Fruit fly (Drosophila melanogaster): ENCODE measurements around the gene Hmt4-20.
"Not testable (repeated sequence)": the region's sequence is repeated elsewhere in the genome, so short reads cannot be mapped to it uniquely, and the experiment has no call there.

Gene Hmt4-20

dm6 chrX:647056-647627 lies 8.7 kb downstream of the Hmt4-20 start, which contains the start of gene Roc1a:
Gene Roc1a, plus strand, starts transcription at chrX:647304.
- TF ChIP-seq CG17801 (GFP tag; optimal IDR thresholded peaks at IDR 0.05; ENCODE audit: partially characterized antibody): no peak

- no peak for TF ChIP-seq CG17801 (GFP tag; optimal IDR thresholded peaks at IDR 0.05; ENCODE audit: partially characterized antibody)
These were observed 9.3 kb downstream of the Hmt4-20 start for dm6 chrX:646395-647009.

- TF ChIP-seq CG17801 (GFP tag; optimal IDR thresholded peaks at IDR 0.05; ENCODE audit: partially characterized antibody): not testable (repeated sequence)
These were observed 11.4 kb downstream of the Hmt4-20 start, which contains the start of gene CG13367 for dm6 chrX:644461-644860. Gene CG13367, plus strand, starts transcription at chrX:644761.

- TF ChIP-seq CG17801 (GFP tag; optimal IDR thresholded peaks at IDR 0.05; ENCODE audit: partially characterized antibody): no peak
These were observed 19.0 kb downstream of the Hmt4-20 start for dm6 chrX:636606-637530.

dm6 chrX:635495-636142 lies 20.2 kb downstream of the Hmt4-20 start, which contains the start of gene Dredd:
Gene Dredd, minus strand, starts transcription at chrX:635545.
- TF ChIP-seq CG17801 (GFP tag; optimal IDR thresholded peaks at IDR 0.05; ENCODE audit: partially characterized antibody): peak; percentile 55

dm6 chrX:629239-629821 lies 26.5 kb downstream of the Hmt4-20 start, which contains the start of the genes RpL36 and Mybbp1A:
Gene RpL36, minus strand, starts transcription at chrX:629483.
Gene Mybbp1A, plus strand, starts transcription at chrX:629773.
- TF ChIP-seq CG17801 (GFP tag; optimal IDR thresholded peaks at IDR 0.05; ENCODE audit: partially characterized antibody): peak; percentile 49

dm6 chrX:625157-625627 lies 30.6 kb downstream of the Hmt4-20 start, which contains the start of the genes CG13364 and Hinfp:
Gene CG13364, minus strand, starts transcription at chrX:625203.
Gene Hinfp, plus strand, starts transcription at chrX:625542.
- TF ChIP-seq CG17801 (GFP tag; optimal IDR thresholded peaks at IDR 0.05; ENCODE audit: partially characterized antibody): peak; percentile 37

dm6 chrX:623357-623756 lies 32.5 kb downstream of the Hmt4-20 start, which contains the start of gene CG13369:
Gene CG13369, plus strand, starts transcription at chrX:623468.
- TF ChIP-seq CG17801 (GFP tag; optimal IDR thresholded peaks at IDR 0.05; ENCODE audit: partially characterized antibody): no peak

- peak; percentile 5 for TF ChIP-seq CG17801 (GFP tag; optimal IDR thresholded peaks at IDR 0.05; ENCODE audit: partially characterized antibody)
These were observed 34.7 kb downstream of the Hmt4-20 start, which contains the start of the genes CG13365 and Vsp37A for dm6 chrX:621132-621555. Gene CG13365, minus strand, starts transcription at chrX:621215. Gene Vsp37A, plus strand, starts transcription at chrX:621530.

dm6 chrX:620102-620430 lies 35.8 kb downstream of the Hmt4-20 start, which contains the start of gene spdi:
Gene spdi, minus strand, starts transcription at chrX:620195.
- TF ChIP-seq CG17801 (GFP tag; optimal IDR thresholded peaks at IDR 0.05; ENCODE audit: partially characterized antibody): no peak

- no peak for TF ChIP-seq CG17801 (GFP tag; optimal IDR thresholded peaks at IDR 0.05; ENCODE audit: partially characterized antibody)
These were observed 36.4 kb downstream of the Hmt4-20 start for dm6 chrX:619220-620101.

dm6 chrX:618583-618982 lies 37.2 kb downstream of the Hmt4-20 start:
- TF ChIP-seq CG17801 (GFP tag; optimal IDR thresholded peaks at IDR 0.05; ENCODE audit: partially characterized antibody): peak; percentile 48

- TF ChIP-seq CG17801 (GFP tag; optimal IDR thresholded peaks at IDR 0.05; ENCODE audit: partially characterized antibody): no peak
These were observed 38.4 kb downstream of the Hmt4-20 start for dm6 chrX:617477-617795.
